Fruit fly (Drosophila melanogaster): Measurements from ENCODE around the gene rod.

The rod gene

dm6 chr3R:31550910-31551309 is 29.8 kb upstream of the rod start (continued):
- TF ChIP-seq pan (optimal IDR thresholded peaks at IDR 0.05) (no peak), pan (GFP tag; optimal IDR thresholded peaks at IDR 0.05 in 1 of 2, IDR thresholded peaks at IDR 0.05 in 1 of 2) (peak in 1 of 2 experiments; percentile 33), en (GFP tag; optimal IDR thresholded peaks at IDR 0.05) (no peak), Nf-YA (GFP tag; IDR thresholded peaks at IDR 0.05) (peak; percentile 24; the same call in 1 of the 2 replicates), ewg (GFP tag; optimal IDR thresholded peaks at IDR 0.05) (peak; percentile 27), CG8388 (GFP tag; optimal IDR thresholded peaks at IDR 0.05) (peak; percentile 44), CG1832 (GFP tag; optimal IDR thresholded peaks at IDR 0.05) (no peak), CG5180 (GFP tag; optimal IDR thresholded peaks at IDR 0.05) (peak; percentile 53), chinmo (GFP tag; IDR thresholded peaks at IDR 0.05; ENCODE audit: partially characterized antibody) (no peak), CG10654 (GFP tag; optimal IDR thresholded peaks at IDR 0.05) (peak; percentile 47), CG6791 (GFP tag; IDR thresholded peaks at IDR 0.05; ENCODE audit: partially characterized antibody) (no peak), CG16815 (GFP tag; optimal IDR thresholded peaks at IDR 0.05) (peak; percentile 14), sc (optimal IDR thresholded peaks at IDR 0.05) (no peak), sc (GFP tag; optimal IDR thresholded peaks at IDR 0.05) (peak; percentile 65), salm (tag; optimal IDR thresholded peaks at IDR 0.05) (peak; percentile 27), CG17568 (GFP tag; optimal IDR thresholded peaks at IDR 0.05) (peak; percentile 81), CkIIα-i1 (GFP tag; IDR thresholded peaks at IDR 0.05) (no peak), CG14860 (GFP tag; IDR thresholded peaks at IDR 0.05; ENCODE audit: partially characterized antibody) (no peak), CG18764 (GFP tag; optimal IDR thresholded peaks at IDR 0.05) (peak; percentile 52), NFAT (GFP tag; IDR thresholded peaks at IDR 0.05) (no peak), YL-1 (GFP tag; optimal IDR thresholded peaks at IDR 0.05) (peak; percentile 68), CG12942 (GFP tag; optimal IDR thresholded peaks at IDR 0.05) (peak; percentile 38), twi (tag; optimal IDR thresholded peaks at IDR 0.05) (peak; percentile 57), CG30403 (GFP tag; optimal IDR thresholded peaks at IDR 0.05) (no peak), Nf-YB (GFP tag; optimal IDR thresholded peaks at IDR 0.05) (peak; percentile 59), otp (GFP tag; IDR thresholded peaks at IDR 0.05) (peak; percentile 72; the same call in 2 of the 3 replicates), CG3163 (GFP tag; optimal IDR thresholded peaks at IDR 0.05) (peak; percentile 28), insv (GFP tag; optimal IDR thresholded peaks at IDR 0.05) (peak in 1 of 2 experiments; percentile 29), vvl (GFP tag; IDR thresholded peaks at IDR 0.05) (peak; percentile 43; the same call in 1 of the 2 replicates), CG15479 (GFP tag; optimal IDR thresholded peaks at IDR 0.05) (peak; percentile 85), Drgx (GFP tag; IDR thresholded peaks at IDR 0.05) (no peak), sob (GFP tag; IDR thresholded peaks at IDR 0.05) (no peak), MTF-1 (GFP tag; optimal IDR thresholded peaks at IDR 0.05; ENCODE audit: borderline replicate concordance) (peak; percentile 83), sqz (GFP tag; optimal IDR thresholded peaks at IDR 0.05) (peak; percentile 61), CG10959 (GFP tag; IDR thresholded peaks at IDR 0.05) (peak; percentile 65; the same call in 1 of the 2 replicates), Side (GFP tag; optimal IDR thresholded peaks at IDR 0.05) (peak; percentile 69), CG1792 (GFP tag; optimal IDR thresholded peaks at IDR 0.05) (no peak), CG2116 (GFP tag; optimal IDR thresholded peaks at IDR 0.05) (peak; percentile 59), odd (GFP tag; optimal IDR thresholded peaks at IDR 0.05) (peak; percentile 77), CG31388 (GFP tag; optimal IDR thresholded peaks at IDR 0.05) (no peak), CG1603 (tag; optimal IDR thresholded peaks at IDR 0.05) (peak; percentile 87), prd (optimal IDR thresholded peaks at IDR 0.05) (no peak), prd (GFP tag; IDR thresholded peaks at IDR 0.05) (peak; percentile 53; the same call in 2 of the 3 replicates), NC2β (GFP tag; optimal IDR thresholded peaks at IDR 0.05) (peak; percentile 66), da (GFP tag; optimal IDR thresholded peaks at IDR 0.05) (peak; percentile 13), CG1602 (GFP tag; optimal IDR thresholded peaks at IDR 0.05) (peak; percentile 50), CG17359 (tag; optimal IDR thresholded peaks at IDR 0.05) (peak; percentile 60), ind (GFP tag; optimal IDR thresholded peaks at IDR 0.05) (no peak), Taf1 (GFP tag; IDR thresholded peaks at IDR 0.05) (no peak), Adf1 (GFP tag; IDR thresholded peaks at IDR 0.05) (no peak), CG3838 (GFP tag; optimal IDR thresholded peaks at IDR 0.05) (peak; percentile 58)

Data from whole organism, embryonic.